Worm (Caenorhabditis elegans) whole organism, early embryonic: ENCODE results near the gene srh-138.

ENCODE experiments used
- F13C5.2 ChIP-seq: sonication (generic microtip); optimal IDR thresholded peaks from 2 replicates; lab custom pipeline; 2017; ENCODE audit warnings: mild to moderate bottlenecking, missing genetic modification characterization, inconsistent platforms, missing compliant biosample characterization
- hmbx-1 ChIP-seq: sonication (generic microtip); optimal IDR thresholded peaks from 2 replicates; lab custom pipeline; 2016; ENCODE audit warnings: mild to moderate bottlenecking, missing genetic modification characterization, missing compliant biosample characterization
- pes-1 ChIP-seq: fragments of 200-800 bp; sonication (Bioruptor generic); IDR thresholded peaks from 2 replicates; pipeline ENCODE4 v1.3.6; 2022; ENCODE audit warnings: missing genetic modification reagents, missing genetic modification characterization, missing compliant biosample characterization
- scrt-1 ChIP-seq: fragments of 200-800 bp; sonication (Bioruptor generic); IDR thresholded peaks from 2 replicates; pipeline ENCODE4 v1.3.6; 2022; ENCODE audit warnings: missing genetic modification characterization, missing compliant biosample characterization
- sea-1 ChIP-seq: fragments of 200-800 bp; sonication (Bioruptor generic); conservative IDR thresholded peaks from 2 replicates; pipeline ENCODE4 v1.3.6; 2022; ENCODE audit warnings: missing genetic modification characterization, missing compliant biosample characterization
- tbx-11 ChIP-seq: fragments of 200-800 bp; sonication (Bioruptor generic); IDR thresholded peaks from 2 replicates; pipeline ENCODE4 v1.3.6; 2022; ENCODE audit warnings: missing genetic modification characterization, missing compliant biosample characterization

ce11 chrV:16499006-16499405, 28.2 kb upstream of the srh-138 start, which contains the start of gene F36D3.1:
- TF ChIP-seq hmbx-1 (tag; lab: Kevin White, UChicago) (no peak), tbx-11 (GFP tag; lab: Robert Waterston, UW) (no peak), F13C5.2 (tag; lab: Kevin White, UChicago) (no peak), pes-1 (GFP tag; lab: Robert Waterston, UW) (no peak), sea-1 (no peak), scrt-1 (GFP tag; lab: Robert Waterston, UW) (no peak)
